Worm (Caenorhabditis elegans) whole organism, L1 larva: ENCODE measurements around the gene D1053.3.

Source experiments
- C16A3.4 ChIP-seq: fragments of 150-350 bp; optimal IDR thresholded peaks from 2 replicates; lab custom pipeline; 2014; ENCODE audit warnings: missing biosample characterization, missing genetic modification characterization
- C34B4.2 ChIP-seq: sonication (generic microtip); optimal IDR thresholded peaks from 2 replicates; lab custom pipeline; 2017; ENCODE audit warnings: mild to moderate bottlenecking, missing genetic modification characterization, missing compliant biosample characterization
- F16B12.6 ChIP-seq: fragments of 150-350 bp; optimal IDR thresholded peaks from 2 replicates; lab custom pipeline; 2014; ENCODE audit warnings: missing biosample characterization, missing genetic modification characterization
- ama-1 ChIP-seq: fragments of 150-350 bp; optimal IDR thresholded peaks from 2 replicates; lab custom pipeline; 2014
- blmp-1 ChIP-seq: fragments of 150-350 bp; optimal IDR thresholded peaks from 2 replicates; lab custom pipeline; 2014; ENCODE audit warnings: missing biosample characterization, missing genetic modification characterization
- ceh-8 ChIP-seq: fragments of 200-800 bp; sonication (Bioruptor generic); optimal IDR thresholded peaks from 2 replicates; lab custom pipeline; 2018; ENCODE audit warnings: mild to moderate bottlenecking, missing genetic modification characterization, moderate library complexity, missing compliant biosample characterization
- ceh-88 ChIP-seq: fragments of 200-800 bp; sonication (Bioruptor generic); IDR thresholded peaks from 2 replicates; pipeline ENCODE4 v1.3.6; 2022; ENCODE audit warnings: missing genetic modification characterization, missing compliant biosample characterization
- dpl-1 ChIP-seq, 3 experiments: fragments of 150-350 bp in 2 of 3; sonication (generic microtip) in 1 of 3; optimal IDR thresholded peaks; 2 replicates each; lab custom pipeline; 2014 to 2017; ENCODE audit warnings: missing biosample characterization in 3 of 3, missing genetic modification characterization in 3 of 3, missing genetic modification reagents in 3 of 3
- dsc-1 ChIP-seq: sonication (generic microtip); optimal IDR thresholded peaks from 2 replicates; lab custom pipeline; 2016; ENCODE audit warnings: mild to moderate bottlenecking, missing genetic modification characterization, missing compliant biosample characterization
- efl-1 ChIP-seq, 4 experiments: fragments of 150-350 bp; optimal IDR thresholded peaks in 3 of 4; peaks in 1 of 4; 1 replicate in 1 of 4; 2 replicates in 3 of 4; lab custom pipeline; 2014; ENCODE audit warnings: missing biosample characterization in 2 of 4, missing genetic modification characterization in 2 of 4, missing genetic modification reagents in 2 of 4
- egl-13 ChIP-seq: sonication (generic microtip); optimal IDR thresholded peaks from 2 replicates; lab custom pipeline; 2016; ENCODE audit warnings: missing genotype, missing genetic modification reagents, missing genetic modification characterization, missing compliant biosample characterization
- egl-27 ChIP-seq, 2 experiments: fragments of 150-350 bp in 1 of 2; sonication (generic microtip); optimal IDR thresholded peaks; 3 replicates each; lab custom pipeline; 2017 to 2018; ENCODE audit warnings: missing biosample characterization in 2 of 2, missing genetic modification characterization in 2 of 2, missing genetic modification reagents in 2 of 2
- elt-2 ChIP-seq: sonication (generic microtip); optimal IDR thresholded peaks from 2 replicates; lab custom pipeline; 2016; ENCODE audit warnings: missing genetic modification characterization, mild to moderate bottlenecking, inconsistent platforms, missing compliant biosample characterization, missing genetic modification reagents
- elt-3 ChIP-seq, 6 experiments: fragments of 150-350 bp in 1 of 6; sonication (generic microtip); optimal IDR thresholded peaks; 2 replicates each; lab custom pipeline; 2017 to 2018; ENCODE audit warnings: missing biosample characterization in 6 of 6, missing genetic modification characterization in 6 of 6, inconsistent platforms in 1 of 6
- ets-5 ChIP-seq: fragments of 200-800 bp; sonication (Bioruptor generic); IDR thresholded peaks from 2 replicates; pipeline ENCODE4 v1.3.6; 2022; ENCODE audit warnings: missing genetic modification characterization, missing compliant biosample characterization
- fkh-8 ChIP-seq: sonication (generic microtip); optimal IDR thresholded peaks from 2 replicates; lab custom pipeline; 2016; ENCODE audit warnings: mild to moderate bottlenecking, missing genetic modification characterization, missing compliant biosample characterization
- fos-1 ChIP-seq: fragments of 150-350 bp; optimal IDR thresholded peaks from 2 replicates; lab custom pipeline; 2014; ENCODE audit warnings: missing biosample characterization, missing genetic modification characterization
- hlh-17 ChIP-seq: fragments of 200-800 bp; sonication (Bioruptor generic); optimal IDR thresholded peaks from 2 replicates; lab custom pipeline; 2018; ENCODE audit warnings: missing genetic modification characterization, mild to moderate bottlenecking, missing compliant biosample characterization, moderate library complexity, borderline replicate concordance
- hpl-2 ChIP-seq: fragments of 150-350 bp; optimal IDR thresholded peaks from 2 replicates; lab custom pipeline; 2014; ENCODE audit warnings: missing biosample characterization, missing genetic modification reagents, missing genetic modification characterization
- isw-1 ChIP-seq: fragments of 200-800 bp; sonication (Bioruptor generic); IDR thresholded peaks from 2 replicates; pipeline ENCODE4 v1.3.6; 2022; ENCODE audit warnings: missing genetic modification characterization, missing compliant biosample characterization
- lin-13 ChIP-seq: fragments of 150-350 bp; optimal IDR thresholded peaks from 2 replicates; lab custom pipeline; 2014; ENCODE audit warnings: missing biosample characterization, missing genetic modification reagents, missing genetic modification characterization
- lin-15B ChIP-seq: fragments of 150-350 bp; sonication (generic microtip); optimal IDR thresholded peaks from 3 replicates; lab custom pipeline; 2014; ENCODE audit warnings: missing biosample characterization, missing genetic modification characterization
- lin-35 ChIP-seq, 2 experiments: fragments of 150-350 bp; optimal IDR thresholded peaks; 2 replicates each; lab custom pipeline; 2014; ENCODE audit warnings: missing biosample characterization in 2 of 2, missing genetic modification characterization in 2 of 2, missing genetic modification reagents in 2 of 2
- lin-39 ChIP-seq: fragments of 150-350 bp; optimal IDR thresholded peaks from 2 replicates; lab custom pipeline; 2014; ENCODE audit warnings: missing biosample characterization, missing genetic modification reagents, missing genetic modification characterization
- lsy-2 ChIP-seq, 2 experiments: fragments of 150-350 bp; optimal IDR thresholded peaks; 2 replicates each; lab custom pipeline; 2014; ENCODE audit warnings: missing biosample characterization in 2 of 2, missing genetic modification characterization in 2 of 2
- mab-9 ChIP-seq: fragments of 200-800 bp; sonication (Bioruptor generic); IDR thresholded peaks from 2 replicates; pipeline ENCODE4 v1.3.6; 2022; ENCODE audit warnings: missing genetic modification reagents, missing genetic modification characterization, missing compliant biosample characterization
- mep-1 ChIP-seq: fragments of 150-350 bp; optimal IDR thresholded peaks from 2 replicates; lab custom pipeline; 2014; ENCODE audit warnings: missing biosample characterization, missing genetic modification characterization
- nhr-11 ChIP-seq: fragments of 150-350 bp; optimal IDR thresholded peaks from 2 replicates; lab custom pipeline; 2014; ENCODE audit warnings: missing biosample characterization, missing genetic modification characterization
- nhr-12 ChIP-seq: sonication (generic microtip); optimal IDR thresholded peaks from 2 replicates; lab custom pipeline; 2017; ENCODE audit warnings: missing biosample characterization, missing genetic modification characterization
- nhr-20 ChIP-seq: sonication (generic microtip); optimal IDR thresholded peaks from 2 replicates; lab custom pipeline; 2016; ENCODE audit warnings: mild to moderate bottlenecking, missing genetic modification characterization, missing compliant biosample characterization
- nhr-28 ChIP-seq: fragments of 150-350 bp; optimal IDR thresholded peaks from 2 replicates; lab custom pipeline; 2014; ENCODE audit warnings: missing biosample characterization, missing genetic modification characterization
- nhr-47 ChIP-seq: sonication (generic microtip); optimal IDR thresholded peaks from 2 replicates; lab custom pipeline; 2016; ENCODE audit warnings: mild to moderate bottlenecking, missing genetic modification characterization, moderate library complexity, missing compliant biosample characterization
- nhr-84 ChIP-seq: sonication (generic microtip); optimal IDR thresholded peaks from 2 replicates; lab custom pipeline; 2017; ENCODE audit warnings: missing biosample characterization, missing genetic modification characterization
- pax-3 ChIP-seq: fragments of 200-800 bp; sonication (Bioruptor generic); optimal IDR thresholded peaks from 2 replicates; lab custom pipeline; 2018; ENCODE audit warnings: mild to moderate bottlenecking, missing genetic modification characterization, moderate library complexity, missing compliant biosample characterization
- pqm-1 ChIP-seq: sonication (generic microtip); optimal IDR thresholded peaks from 3 replicates; lab custom pipeline; 2017; ENCODE audit warnings: missing biosample characterization, missing genetic modification characterization
- rnt-1 ChIP-seq: sonication (generic microtip); optimal IDR thresholded peaks from 2 replicates; lab custom pipeline; 2016; ENCODE audit warnings: mild to moderate bottlenecking, missing genetic modification characterization, moderate library complexity, missing compliant biosample characterization
- skn-1 ChIP-seq: fragments of 150-350 bp; optimal IDR thresholded peaks from 2 replicates; lab custom pipeline; 2014; ENCODE audit warnings: missing biosample characterization, missing genetic modification characterization
- snpc-4 ChIP-seq: fragments of 150-350 bp; optimal IDR thresholded peaks from 2 replicates; lab custom pipeline; 2014; ENCODE audit warnings: missing biosample characterization, missing genetic modification characterization
- sptf-1 ChIP-seq: fragments of 150-350 bp; optimal IDR thresholded peaks from 2 replicates; lab custom pipeline; 2014; ENCODE audit warnings: missing biosample characterization, missing genetic modification characterization
- sup-37 ChIP-seq: fragments of 200-800 bp; sonication (Bioruptor generic); optimal IDR thresholded peaks from 2 replicates; lab custom pipeline; 2018; ENCODE audit warnings: mild to moderate bottlenecking, missing genetic modification characterization, missing compliant biosample characterization
- tbx-2 ChIP-seq: sonication (generic microtip); optimal IDR thresholded peaks from 2 replicates; lab custom pipeline; 2016; ENCODE audit warnings: missing genetic modification characterization, missing compliant biosample characterization
- tlp-1 ChIP-seq: fragments of 150-350 bp; optimal IDR thresholded peaks from 2 replicates; lab custom pipeline; 2014; ENCODE audit warnings: missing biosample characterization, missing genetic modification characterization
- unc-130 ChIP-seq: fragments of 150-350 bp; optimal IDR thresholded peaks from 2 replicates; lab custom pipeline; 2017; ENCODE audit warnings: missing biosample characterization, missing genetic modification characterization, inconsistent platforms
- unc-30 ChIP-seq: sonication (generic microtip); optimal IDR thresholded peaks from 2 replicates; lab custom pipeline; 2017; ENCODE audit warnings: missing biosample characterization, missing genetic modification characterization
- unc-98 ChIP-seq: fragments of 200-800 bp; sonication (Bioruptor generic); IDR thresholded peaks from 2 replicates; pipeline ENCODE4 v1.3.6; 2022; ENCODE audit warnings: missing genetic modification characterization, missing compliant biosample characterization
- xbp-1 ChIP-seq: sonication (generic microtip); optimal IDR thresholded peaks from 2 replicates; lab custom pipeline; 2016; ENCODE audit warnings: missing genetic modification characterization, missing compliant biosample characterization
- zag-1 ChIP-seq: fragments of 150-350 bp; optimal IDR thresholded peaks from 2 replicates; lab custom pipeline; 2014; ENCODE audit warnings: missing biosample characterization, missing genetic modification characterization
- ztf-4 ChIP-seq: fragments of 150-350 bp; optimal IDR thresholded peaks from 2 replicates; lab custom pipeline; 2014; ENCODE audit warnings: missing biosample characterization, missing genetic modification characterization

Gene D1053.3

DNA sequence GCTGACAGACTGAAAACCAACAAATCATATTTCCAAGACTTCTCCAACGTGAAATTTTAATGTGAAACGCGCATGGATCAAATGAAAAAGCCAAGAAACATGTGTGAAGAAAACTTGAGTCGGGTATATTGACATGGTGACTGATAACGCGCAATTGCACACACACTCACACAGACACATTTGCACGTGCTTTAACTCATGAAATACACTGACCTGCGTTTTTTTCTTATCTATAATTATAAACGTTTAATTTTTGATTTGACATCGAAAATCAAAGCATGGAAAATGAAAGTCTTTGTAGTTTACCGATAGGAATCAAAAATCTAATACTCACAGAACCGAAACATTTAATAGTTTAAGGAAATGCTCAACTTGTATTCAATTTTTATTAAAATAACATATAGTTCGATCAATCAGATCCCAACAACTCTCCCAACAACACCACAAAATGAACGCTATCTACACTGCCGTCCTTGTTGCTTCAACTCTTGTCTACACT is 1.7 kb upstream of the D1053.3 start, which contains the start of gene nspa-9 (continued):
- no peak for TF ChIP-seq nhr-84

- TF ChIP-seq elt-2 (tag; lab: Kevin White, UChicago) (peak; percentile 1), ztf-4 (tag; lab: Kevin White, UChicago) (no peak)
Measured at ce11 chrX:11734110-11734509, 2.8 kb downstream of the D1053.3 start.

- TF ChIP-seq nhr-28 (tag; lab: Kevin White, UChicago) (no peak), xbp-1 (tag; lab: Kevin White, UChicago) (no peak), hpl-2 (no peak), lin-39 (tag; lab: Kevin White, UChicago) (no peak), ama-1 (lab: Kevin White, UChicago) (no peak), skn-1 (tag; lab: Kevin White, UChicago) (no peak), sptf-1 (tag; lab: Kevin White, UChicago) (no peak)
Measured at ce11 chrX:11732752-11733151, 4.2 kb downstream of the D1053.3 start.

DNA sequence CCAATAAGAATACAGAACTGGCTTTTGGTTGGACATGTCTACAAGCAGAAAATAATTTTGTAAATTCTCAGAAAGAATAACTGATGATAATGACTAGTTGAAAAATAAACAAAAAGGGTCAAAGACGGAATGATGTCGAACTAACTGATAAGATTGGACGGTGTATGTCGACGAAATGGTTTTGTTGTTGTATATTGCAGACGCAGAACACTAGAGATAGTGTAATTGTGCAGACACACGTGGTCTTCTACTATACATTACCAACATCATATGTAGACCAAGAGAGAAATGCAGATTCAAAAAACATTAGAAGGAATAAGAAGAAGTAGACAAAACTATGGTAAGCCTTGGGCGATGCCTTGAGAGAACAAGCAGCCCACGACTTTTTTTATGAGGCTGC is 9.2 kb downstream of the D1053.3 start, which contains the start of the genes gst-42 and D1053.2:
TSS of gene gst-42 (minus strand) at position 176 of the 400 bp plus-strand sequence.
TSS of gene D1053.2 (plus strand) at position 391 of the 400 bp plus-strand sequence.
- TF ChIP-seq isw-1 (GFP tag; lab: Robert Waterston, UW) (no peak), tbx-2 (tag; lab: Kevin White, UChicago) (peak; percentile 28), lin-35 (GFP tag; optimal IDR thresholded peaks at IDR 0.05; lab: Kevin White, UChicago) (peak in 1 of 2 experiments; percentile 75), lin-15B (no peak), hlh-17 (GFP tag; lab: Kevin White, UChicago) (no peak), dpl-1 (GFP tag; optimal IDR thresholded peaks at IDR 0.05; lab: Kevin White, UChicago) (peak in 1 of 3 experiments; percentile 7), sptf-1 (tag; lab: Kevin White, UChicago) (no peak), snpc-4 (tag; lab: Kevin White, UChicago) (no peak), elt-3 (tag; optimal IDR thresholded peaks at IDR 0.05; lab: Kevin White, UChicago) (peak in 5 of 6 experiments; percentile 76 to 93 (median 89)), pax-3 (no peak), unc-30 (tag; lab: Kevin White, UChicago) (no peak), ceh-8 (no peak), pqm-1 (peak; percentile 20), tlp-1 (tag; lab: Kevin White, UChicago) (no peak), lsy-2 (tag; optimal IDR thresholded peaks at IDR 0.05; lab: Kevin White, UChicago) (peak; percentile 12 to 24), sup-37 (GFP tag; lab: Kevin White, UChicago) (no peak), dsc-1 (tag; lab: Kevin White, UChicago) (no peak), egl-13 (tag; lab: Kevin White, UChicago) (no peak), nhr-11 (no peak), C16A3.4 (peak; percentile 20), nhr-12 (tag; lab: Kevin White, UChicago) (no peak), fos-1 (tag; lab: Kevin White, UChicago) (no peak), egl-27 (tag; optimal IDR thresholded peaks at IDR 0.05; lab: Kevin White, UChicago) (no peak), F16B12.6 (tag; lab: Kevin White, UChicago) (no peak), C34B4.2 (tag; lab: Kevin White, UChicago) (no peak), ceh-88 (GFP tag; lab: Robert Waterston, UW) (no peak), nhr-20 (tag; lab: Kevin White, UChicago) (peak; percentile 77), efl-1 (optimal IDR thresholded peaks at IDR 0.05; lab: Kevin White, UChicago) (no peak), efl-1 (GFP tag; optimal IDR thresholded peaks at IDR 0.05 in 1 of 2; lab: Kevin White, UChicago) (no peak), rnt-1 (tag; lab: Kevin White, UChicago) (no peak), nhr-47 (tag; lab: Kevin White, UChicago) (peak; percentile 1), unc-98 (GFP tag; lab: Robert Waterston, UW) (no peak), mab-9 (GFP tag; lab: Robert Waterston, UW) (no peak), mep-1 (tag; lab: Kevin White, UChicago) (peak; percentile 19), zag-1 (no peak), blmp-1 (peak; percentile 59), ets-5 (no peak), lin-13 (GFP tag; lab: Kevin White, UChicago) (no peak), fkh-8 (no peak), unc-130 (peak; percentile 47)
